Fruit fly (Drosophila melanogaster) whole organism, embryonic: ENCODE measurements around the gene CG5171.

Source experiments
- Ada2b ChIP-seq: fragments of 200-800 bp; sonication (Bioruptor generic); IDR thresholded peaks from 2 replicates; pipeline ENCODE4 v1.3.6; 2022; ENCODE audit warnings: missing biosample characterization, missing genetic modification characterization
- Atf6 ChIP-seq: fragments of 200-800 bp; sonication (Bioruptor generic); IDR thresholded peaks from 2 replicates; pipeline ENCODE4 v1.3.6; 2022; ENCODE audit warnings: missing biosample characterization, missing genetic modification characterization
- CG10267 ChIP-seq: fragments of 200-800 bp; sonication (Bioruptor generic); optimal IDR thresholded peaks from 2 replicates; lab custom pipeline; 2018; ENCODE audit warnings: missing biosample characterization, mild to moderate bottlenecking, missing genetic modification characterization, moderate library complexity
- CG11695 ChIP-seq: fragments of 200-800 bp; sonication (Bioruptor generic); IDR thresholded peaks from 3 replicates; pipeline ENCODE4 v1.3.6; 2022; ENCODE audit warnings: missing biosample characterization, missing genetic modification characterization
- CG13296 ChIP-seq: fragments of 200-800 bp; sonication (Bioruptor generic); optimal IDR thresholded peaks from 3 replicates; lab custom pipeline; 2018; ENCODE audit warnings: missing biosample characterization, mild to moderate bottlenecking, missing genetic modification characterization
- CG13624 ChIP-seq: fragments of 200-800 bp; sonication (Bioruptor generic); optimal IDR thresholded peaks from 2 replicates; lab custom pipeline; 2016; ENCODE audit warnings: missing biosample characterization, missing genetic modification characterization
- CG14441 ChIP-seq: fragments of 200-800 bp; sonication (Bioruptor generic); IDR thresholded peaks from 2 replicates; pipeline ENCODE4 v1.3.6; 2022; ENCODE audit warnings: missing biosample characterization, missing genetic modification characterization
- CG15269 ChIP-seq: fragments of 200-800 bp; sonication (Bioruptor generic); optimal IDR thresholded peaks from 2 replicates; lab custom pipeline; 2018; ENCODE audit warnings: missing biosample characterization, mild to moderate bottlenecking, missing genetic modification characterization, moderate library complexity
- CG1603 ChIP-seq: fragments of 200-800 bp; sonication (Bioruptor generic); optimal IDR thresholded peaks from 2 replicates; lab custom pipeline; 2019; ENCODE audit warnings: missing biosample characterization, mild to moderate bottlenecking, missing genetic modification characterization, moderate library complexity
- CG17361 ChIP-seq: fragments of 200-800 bp; sonication (Bioruptor generic); IDR thresholded peaks from 3 replicates; pipeline ENCODE4 v1.3.6; 2022; ENCODE audit warnings: missing biosample characterization, missing genetic modification characterization
- CG18619 ChIP-seq: fragments of 200-800 bp; sonication (Bioruptor generic); optimal IDR thresholded peaks from 3 replicates; lab custom pipeline; 2017; ENCODE audit warnings: missing biosample characterization, mild to moderate bottlenecking, missing genetic modification characterization
- CG2120 ChIP-seq: fragments of 200-800 bp; sonication (Bioruptor generic); optimal IDR thresholded peaks from 3 replicates; lab custom pipeline; 2016; ENCODE audit warnings: missing biosample characterization, missing genetic modification characterization
- CG2875 ChIP-seq: fragments of 200-800 bp; sonication (Bioruptor generic); optimal IDR thresholded peaks from 2 replicates; lab custom pipeline; 2017; ENCODE audit warnings: missing biosample characterization, mild to moderate bottlenecking, missing genetic modification characterization, missing genetic modification reagents
- CG4730 ChIP-seq: fragments of 200-800 bp; sonication (Bioruptor generic); IDR thresholded peaks from 2 replicates; pipeline ENCODE4 v1.3.6; 2022; ENCODE audit warnings: missing biosample characterization, missing genetic modification characterization
- CG6765 ChIP-seq: fragments of 200-800 bp; sonication (Bioruptor generic); optimal IDR thresholded peaks from 3 replicates; lab custom pipeline; 2017; ENCODE audit warnings: missing biosample characterization, mild to moderate bottlenecking, missing genetic modification characterization
- CG8290 ChIP-seq, 3 experiments: fragments of 200-800 bp; sonication (Bioruptor generic); optimal IDR thresholded peaks; 2 replicates each; lab custom pipeline; 2016 to 2019; ENCODE audit warnings: missing biosample characterization in 3 of 3, missing genetic modification characterization in 3 of 3, mild to moderate bottlenecking in 2 of 3, moderate library complexity in 1 of 3
- CG9437 ChIP-seq: fragments of 200-800 bp; sonication (Bioruptor generic); optimal IDR thresholded peaks from 2 replicates; lab custom pipeline; 2018; ENCODE audit warnings: missing biosample characterization, mild to moderate bottlenecking, missing genetic modification characterization
- CTCF ChIP-seq: fragments of 200-800 bp; sonication (Bioruptor generic); optimal IDR thresholded peaks from 2 replicates; lab custom pipeline; 2017; ENCODE audit warnings: missing biosample characterization, mild to moderate bottlenecking, missing genetic modification characterization, moderate library complexity
- D19B ChIP-seq: fragments of 200-800 bp; sonication (Bioruptor generic); optimal IDR thresholded peaks from 2 replicates; lab custom pipeline; 2017; ENCODE audit warnings: missing biosample characterization, mild to moderate bottlenecking, missing genetic modification characterization
- Dbx ChIP-seq: fragments of 200-800 bp; sonication (Bioruptor generic); IDR thresholded peaks from 3 replicates; pipeline ENCODE4 v1.3.6; 2022; ENCODE audit warnings: missing biosample characterization, missing genetic modification characterization
- Dek ChIP-seq: fragments of 200-800 bp; sonication (Bioruptor generic); optimal IDR thresholded peaks from 3 replicates; lab custom pipeline; 2019; ENCODE audit warnings: missing biosample characterization, mild to moderate bottlenecking, missing genetic modification characterization, moderate library complexity
- Dfd ChIP-seq, 2 experiments: fragments of >200 bp; optimal IDR thresholded peaks; 2 replicates each; lab custom pipeline; 2017; ENCODE audit warnings: missing biosample characterization in 2 of 2, missing genetic modification characterization in 2 of 2
- Fer1 ChIP-seq: fragments of 200-800 bp; sonication (Bioruptor generic); optimal IDR thresholded peaks from 2 replicates; lab custom pipeline; 2017; ENCODE audit warnings: missing biosample characterization, mild to moderate bottlenecking, missing genetic modification characterization
- HmgD ChIP-seq: fragments of 200-800 bp; sonication (Bioruptor generic); optimal IDR thresholded peaks from 3 replicates; lab custom pipeline; 2016; ENCODE audit warnings: missing biosample characterization, missing genetic modification characterization
- Med ChIP-seq: fragments of 200-800 bp; sonication (Bioruptor generic); peaks from one replicate; lab custom pipeline; 2016; ENCODE audit warnings: missing biosample characterization, missing genetic modification characterization, mild to moderate bottlenecking, inconsistent platforms, moderate library complexity
- Meics ChIP-seq: fragments of 200-800 bp; sonication (Bioruptor generic); optimal IDR thresholded peaks from 2 replicates; lab custom pipeline; 2017; ENCODE audit warnings: missing biosample characterization, mild to moderate bottlenecking, missing genetic modification characterization
- NFAT ChIP-seq: fragments of 200-800 bp; sonication (Bioruptor generic); IDR thresholded peaks from 2 replicates; pipeline ENCODE4 v1.3.6; 2022; ENCODE audit warnings: missing biosample characterization, missing genetic modification characterization
- Nf-YA ChIP-seq: fragments of 200-800 bp; sonication (Bioruptor generic); IDR thresholded peaks from 2 replicates; pipeline ENCODE4 v1.3.6; 2022; ENCODE audit warnings: missing biosample characterization, missing genetic modification characterization
- Ptx1 ChIP-seq: fragments of 200-800 bp; sonication (Bioruptor generic); IDR thresholded peaks from 2 replicates; pipeline ENCODE4 v1.3.6; 2022; ENCODE audit warnings: missing biosample characterization, missing genetic modification characterization
- Ravus ChIP-seq: fragments of 200-800 bp; sonication (Bioruptor generic); IDR thresholded peaks from 2 replicates; pipeline ENCODE4 v1.3.6; 2022; ENCODE audit warnings: missing biosample characterization, missing genetic modification characterization
- Sox102F ChIP-seq: fragments of 200-800 bp; sonication (Bioruptor generic); optimal IDR thresholded peaks from 2 replicates; lab custom pipeline; 2018; ENCODE audit warnings: missing biosample characterization, mild to moderate bottlenecking, missing genetic modification characterization, moderate library complexity
- YL-1 ChIP-seq: fragments of 200-800 bp; sonication (Bioruptor generic); optimal IDR thresholded peaks from 3 replicates; lab custom pipeline; 2017; ENCODE audit warnings: missing biosample characterization, mild to moderate bottlenecking, missing genetic modification characterization
- bbx ChIP-seq: fragments of 200-800 bp; sonication (Bioruptor generic); IDR thresholded peaks from 2 replicates; pipeline ENCODE4 v1.3.6; 2022; ENCODE audit warnings: missing biosample characterization, missing genetic modification characterization; ENCODE audit not compliant: partially characterized antibody
- caup ChIP-seq: fragments of 200-800 bp; sonication (Bioruptor generic); optimal IDR thresholded peaks from 3 replicates; lab custom pipeline; 2017; ENCODE audit warnings: missing biosample characterization, mild to moderate bottlenecking, missing genetic modification characterization, moderate library complexity; ENCODE audit not compliant: severe bottlenecking
- cwo ChIP-seq: fragments of 200-800 bp; sonication (Bioruptor generic); optimal IDR thresholded peaks from 3 replicates; lab custom pipeline; 2017; ENCODE audit warnings: missing biosample characterization, missing genetic modification characterization, mild to moderate bottlenecking, moderate library complexity, missing genetic modification reagents
- emc ChIP-seq: fragments of 200-800 bp; sonication (Bioruptor generic); optimal IDR thresholded peaks from 2 replicates; lab custom pipeline; 2016; ENCODE audit warnings: missing biosample characterization, missing genetic modification characterization
- en ChIP-seq: fragments of 200-800 bp; sonication (Bioruptor generic); optimal IDR thresholded peaks from 2 replicates; lab custom pipeline; 2016; ENCODE audit warnings: missing biosample characterization, missing genetic modification characterization
- fd102C ChIP-seq: fragments of 200-800 bp; sonication (Bioruptor generic); optimal IDR thresholded peaks from 2 replicates; lab custom pipeline; 2018; ENCODE audit warnings: missing biosample characterization, mild to moderate bottlenecking, missing genetic modification characterization, moderate library complexity
- hkb ChIP-seq, 2 experiments: fragments of 200-800 bp in 1 of 2; fragments of >200 bp in 1 of 2; sonication (Bioruptor generic) in 1 of 2; IDR thresholded peaks in 1 of 2; optimal IDR thresholded peaks in 1 of 2; 2 replicates each; pipeline versions ENCODE4 v1.3.6 to Lab custom; 2017 to 2022; ENCODE audit warnings: missing biosample characterization in 1 of 2, missing genetic modification characterization in 1 of 2
- inv ChIP-seq: fragments of 200-800 bp; sonication (Bioruptor generic); IDR thresholded peaks from 2 replicates; pipeline ENCODE4 v1.3.6; 2022; ENCODE audit warnings: missing biosample characterization, missing genetic modification characterization; ENCODE audit not compliant: partially characterized antibody
- ken ChIP-seq: fragments of 200-800 bp; sonication (Bioruptor generic); IDR thresholded peaks from 3 replicates; pipeline ENCODE4 v1.3.6; 2022; ENCODE audit warnings: missing biosample characterization, missing genetic modification characterization
- lmd ChIP-seq: fragments of 200-800 bp; sonication (Bioruptor generic); IDR thresholded peaks from 2 replicates; pipeline ENCODE4 v1.3.6; 2022; ENCODE audit warnings: missing biosample characterization, missing genetic modification characterization
- maf-S ChIP-seq: fragments of 200-800 bp; sonication (Bioruptor generic); optimal IDR thresholded peaks from 2 replicates; lab custom pipeline; 2016; ENCODE audit warnings: missing biosample characterization, missing genetic modification characterization
- mam ChIP-seq: fragments of 200-800 bp; sonication (Bioruptor generic); optimal IDR thresholded peaks from 3 replicates; lab custom pipeline; 2016; ENCODE audit warnings: missing biosample characterization, missing genetic modification characterization
- oc ChIP-seq: fragments of 200-800 bp; sonication (Bioruptor generic); optimal IDR thresholded peaks from 2 replicates; lab custom pipeline; 2018; ENCODE audit warnings: missing biosample characterization, mild to moderate bottlenecking, missing genetic modification characterization, moderate library complexity
- pan ChIP-seq, 4 experiments: fragments of >200 bp in 3 of 4; fragments of 200-800 bp in 1 of 4; sonication (Bioruptor generic) in 1 of 4; optimal IDR thresholded peaks in 3 of 4; IDR thresholded peaks in 1 of 4; 2 replicates each; pipeline versions ENCODE4 v1.3.6 to Lab custom; 2017 to 2022; ENCODE audit warnings: missing biosample characterization in 2 of 4, missing genetic modification characterization in 2 of 4, mixed read lengths in 1 of 4
- slbo ChIP-seq: fragments of 200-800 bp; sonication (Bioruptor generic); IDR thresholded peaks from 2 replicates; pipeline ENCODE4 v1.3.6; 2022; ENCODE audit warnings: missing biosample characterization, missing genetic modification characterization
- tin ChIP-seq: fragments of 200-800 bp; sonication (Bioruptor generic); optimal IDR thresholded peaks from 3 replicates; lab custom pipeline; 2016; ENCODE audit warnings: missing biosample characterization, missing genetic modification characterization
- toy ChIP-seq: fragments of 200-800 bp; sonication (Bioruptor generic); IDR thresholded peaks from 2 replicates; pipeline ENCODE4 v1.3.6; 2022; ENCODE audit warnings: missing biosample characterization, missing genetic modification characterization
- vvl ChIP-seq: fragments of 200-800 bp; sonication (Bioruptor generic); IDR thresholded peaks from 2 replicates; pipeline ENCODE4 v1.3.6; 2022; ENCODE audit warnings: missing biosample characterization, missing genetic modification characterization

Gene CG5171

dm6 chr2L:7442929-7443328 is 41.8 kb downstream of the CG5171 start (continued):
- peak; percentile 4 for TF ChIP-seq CG6765 (GFP tag; lab: Kevin White, UChicago)
- no peak for TF ChIP-seq CG2875
- TF ChIP-seq inv: no peak
- no peak for TF ChIP-seq CG1603
- TF ChIP-seq Nf-YA (GFP tag; lab: Robert Waterston, UW): no peak
- peak; percentile 29 for TF ChIP-seq D19B
- TF ChIP-seq toy (GFP tag; lab: Robert Waterston, UW): no peak
- TF ChIP-seq CG15269 (tag; lab: Kevin White, UChicago): peak; percentile 65
- no peak for TF ChIP-seq CTCF (GFP tag; lab: Kevin White, UChicago)
- TF ChIP-seq caup (GFP tag; lab: Kevin White, UChicago): peak; percentile 49
- peak; percentile 15 for TF ChIP-seq Sox102F (GFP tag; lab: Kevin White, UChicago)
- TF ChIP-seq Atf6 (GFP tag; lab: Robert Waterston, UW): peak; percentile 55; the same call in 1 of the 2 replicates
- no peak for TF ChIP-seq CG10267 (tag; lab: Kevin White, UChicago)
- no peak for TF ChIP-seq emc (GFP tag; lab: Kevin White, UChicago)
- TF ChIP-seq tin (GFP tag; lab: Kevin White, UChicago): peak; percentile 15
- TF ChIP-seq CG8290 (GFP tag; optimal IDR thresholded peaks at IDR 0.05; lab: Kevin White, UChicago): no peak
- TF ChIP-seq CG8290 (tag; optimal IDR thresholded peaks at IDR 0.05; lab: Kevin White, UChicago): no peak
- peak; percentile 48; the same call in 1 of the 3 replicates for TF ChIP-seq Dbx
- peak; percentile 69 for TF ChIP-seq CG2120 (GFP tag; lab: Kevin White, UChicago)
- peak; percentile 67 for TF ChIP-seq CG14441
- no peak for TF ChIP-seq CG17361
- TF ChIP-seq fd102C (GFP tag; lab: Kevin White, UChicago): no peak
- TF ChIP-seq CG4730: peak; percentile 43; the same call in 1 of the 2 replicates
- peak; percentile 51 for TF ChIP-seq Meics (GFP tag; lab: Kevin White, UChicago)
- TF ChIP-seq HmgD (GFP tag; lab: Kevin White, UChicago): no peak
- TF ChIP-seq en (GFP tag; lab: Kevin White, UChicago): no peak
- TF ChIP-seq Fer1 (GFP tag; lab: Kevin White, UChicago): peak; percentile 7
- no peak for TF ChIP-seq ken (GFP tag; lab: Robert Waterston, UW)
- peak; percentile 31 for TF ChIP-seq CG18619 (GFP tag; lab: Kevin White, UChicago)
- peak; percentile 56 for TF ChIP-seq Ada2b (GFP tag; lab: Robert Waterston, UW)
- TF ChIP-seq bbx (GFP tag; lab: Robert Waterston, UW): no peak
- TF ChIP-seq CG9437 (GFP tag; lab: Kevin White, UChicago): peak; percentile 45
- no peak for TF ChIP-seq hkb (optimal IDR thresholded peaks at IDR 0.05; lab: Kevin White, UChicago)
- TF ChIP-seq hkb (GFP tag; IDR thresholded peaks at IDR 0.05; lab: Robert Waterston, UW): peak; percentile 40; the same call in 1 of the 2 replicates
- peak; percentile 60; the same call in 1 of the 2 replicates for TF ChIP-seq lmd
- peak; percentile 28 for TF ChIP-seq mam (GFP tag; lab: Kevin White, UChicago)
- TF ChIP-seq NFAT (GFP tag; lab: Robert Waterston, UW): peak; percentile 45
- TF ChIP-seq pan (optimal IDR thresholded peaks at IDR 0.05; lab: Kevin White, UChicago): no peak
- TF ChIP-seq pan (GFP tag; optimal IDR thresholded peaks at IDR 0.05 in 1 of 2, IDR thresholded peaks at IDR 0.05 in 1 of 2): peak in 1 of 2 experiments; percentile 58
- no peak for TF ChIP-seq YL-1 (GFP tag; lab: Kevin White, UChicago)
- peak; percentile 26 for TF ChIP-seq CG13296 (GFP tag; lab: Kevin White, UChicago)
- peak; percentile 82 for TF ChIP-seq Med (GFP tag; lab: Kevin White, UChicago)
- TF ChIP-seq Ptx1 (GFP tag; lab: Robert Waterston, UW): peak; percentile 46
- TF ChIP-seq Ravus: peak; percentile 32
- peak; percentile 73 for TF ChIP-seq slbo (GFP tag; lab: Robert Waterston, UW)
- peak; percentile 42 for TF ChIP-seq Dek (tag; lab: Kevin White, UChicago)
- TF ChIP-seq CG11695 (GFP tag; lab: Robert Waterston, UW): peak; percentile 49; the same call in 1 of the 3 replicates
- no peak for TF ChIP-seq maf-S (GFP tag; lab: Kevin White, UChicago)
- peak; percentile 15 for TF ChIP-seq CG13624
- peak; percentile 66 for TF ChIP-seq cwo
- TF ChIP-seq Dfd (GFP tag; optimal IDR thresholded peaks at IDR 0.05; lab: Kevin White, UChicago): no peak
- TF ChIP-seq vvl (GFP tag; lab: Robert Waterston, UW): peak; percentile 44; the same call in 1 of the 2 replicates
- no peak for TF ChIP-seq oc (tag; lab: Kevin White, UChicago)
